Worm (Caenorhabditis elegans) whole organism, L4 larva: ENCODE measurements around the gene srh-52.

ENCODE experiments used
- D1046.2 ChIP-seq: fragments of 200-800 bp; sonication (Bioruptor generic); IDR thresholded peaks from 2 replicates; pipeline ENCODE4 v1.3.6; 2022; ENCODE audit warnings: missing genetic modification characterization, missing compliant biosample characterization
- F37D6.2 ChIP-seq: sonication (generic microtip); optimal IDR thresholded peaks from 2 replicates; lab custom pipeline; 2016; ENCODE audit warnings: mild to moderate bottlenecking, missing genetic modification characterization, missing compliant biosample characterization
- F49E8.2 ChIP-seq: sonication (generic microtip); optimal IDR thresholded peaks from 2 replicates; lab custom pipeline; 2016; ENCODE audit warnings: missing compliant biosample characterization, mild to moderate bottlenecking, missing genetic modification characterization, borderline replicate concordance
- T26A8.4 ChIP-seq: fragments of 200-800 bp; sonication (Bioruptor generic); IDR thresholded peaks from 2 replicates; pipeline ENCODE4 v1.3.6; 2022; ENCODE audit warnings: missing genetic modification characterization, missing compliant biosample characterization
- ZK337.2 ChIP-seq: fragments of 200-800 bp; sonication (Bioruptor generic); IDR thresholded peaks from 2 replicates; pipeline ENCODE4 v1.3.6; 2022; ENCODE audit warnings: missing genetic modification reagents, missing genetic modification characterization, missing compliant biosample characterization
- aly-2 ChIP-seq: sonication (generic microtip); optimal IDR thresholded peaks from 2 replicates; lab custom pipeline; 2018; ENCODE audit warnings: missing biosample characterization, missing genetic modification characterization
- ceh-32 ChIP-seq: sonication (generic microtip); optimal IDR thresholded peaks from 2 replicates; lab custom pipeline; 2016; ENCODE audit warnings: mild to moderate bottlenecking, missing genetic modification characterization, missing compliant biosample characterization; ENCODE audit not compliant: poor library complexity
- ces-1 ChIP-seq: fragments of 150-350 bp; sonication (generic microtip); optimal IDR thresholded peaks from 4 replicates; lab custom pipeline; 2014; ENCODE audit warnings: missing biosample characterization, missing genetic modification reagents, missing genetic modification characterization
- cey-2 ChIP-seq: sonication (generic microtip); optimal IDR thresholded peaks from 3 replicates; lab custom pipeline; 2017; ENCODE audit warnings: missing genetic modification characterization, mild to moderate bottlenecking, missing compliant biosample characterization, antibody characterized with exemption, borderline replicate concordance; ENCODE audit not compliant: insufficient read depth
- daf-12 ChIP-seq: fragments of 150-350 bp; optimal IDR thresholded peaks from 2 replicates; lab custom pipeline; 2014; ENCODE audit warnings: missing biosample characterization, missing genetic modification reagents, missing genetic modification characterization
- dmd-9 ChIP-seq: fragments of 200-800 bp; sonication (Bioruptor generic); IDR thresholded peaks from 2 replicates; pipeline ENCODE4 v1.3.6; 2022; ENCODE audit warnings: missing genetic modification reagents, missing genetic modification characterization, missing compliant biosample characterization
- egl-27 ChIP-seq: sonication (generic microtip); optimal IDR thresholded peaks from 3 replicates; lab custom pipeline; 2017; ENCODE audit warnings: missing biosample characterization, missing genetic modification reagents, missing genetic modification characterization
- jun-1 ChIP-seq: fragments of 150-350 bp; optimal IDR thresholded peaks from 2 replicates; lab custom pipeline; 2014; ENCODE audit warnings: missing biosample characterization, missing genetic modification reagents, missing genetic modification characterization
- lin-13 ChIP-seq: fragments of 150-350 bp; optimal IDR thresholded peaks from 2 replicates; lab custom pipeline; 2014; ENCODE audit warnings: missing biosample characterization, missing genetic modification reagents, missing genetic modification characterization
- lin-15B ChIP-seq: fragments of 150-350 bp; sonication (generic microtip); optimal IDR thresholded peaks from 3 replicates; lab custom pipeline; 2014; ENCODE audit warnings: missing biosample characterization, missing genetic modification characterization
- lin-29 ChIP-seq: fragments of 200-800 bp; sonication (Bioruptor generic); IDR thresholded peaks from 2 replicates; pipeline ENCODE4 v1.3.6; 2022; ENCODE audit warnings: missing genetic modification reagents, missing genetic modification characterization, missing compliant biosample characterization
- madf-9 ChIP-seq: fragments of 200-800 bp; sonication (Bioruptor generic); conservative IDR thresholded peaks from 2 replicates; pipeline ENCODE4 v1.3.6; 2022; ENCODE audit warnings: missing genetic modification reagents, missing genetic modification characterization, missing compliant biosample characterization
- mdl-1 ChIP-seq, 2 experiments: fragments of 150-350 bp in 1 of 2; sonication (generic microtip) in 1 of 2; optimal IDR thresholded peaks; 2 replicates each; lab custom pipeline; 2014 to 2017; ENCODE audit warnings: missing biosample characterization in 2 of 2, missing genetic modification characterization in 2 of 2
- mep-1 ChIP-seq: fragments of 150-350 bp; sonication (generic microtip); optimal IDR thresholded peaks from 3 replicates; lab custom pipeline; 2014; ENCODE audit warnings: missing biosample characterization, missing genetic modification characterization
- nhr-25 ChIP-seq: sonication (generic microtip); optimal IDR thresholded peaks from 2 replicates; lab custom pipeline; 2017; ENCODE audit warnings: missing genetic modification characterization, mild to moderate bottlenecking, missing compliant biosample characterization, antibody characterized with exemption, moderate library complexity, borderline replicate concordance; ENCODE audit not compliant: insufficient read depth
- nhr-41 ChIP-seq: fragments of 200-800 bp; sonication (Bioruptor generic); IDR thresholded peaks from 2 replicates; pipeline ENCODE4 v1.3.6; 2022; ENCODE audit warnings: missing genetic modification reagents, missing genetic modification characterization, missing compliant biosample characterization
- nhr-6 ChIP-seq: fragments of 150-350 bp; optimal IDR thresholded peaks from 2 replicates; lab custom pipeline; 2014; ENCODE audit warnings: missing biosample characterization, missing genetic modification characterization
- pha-4 ChIP-seq, 2 experiments: fragments of 150-350 bp in 1 of 2; fragments of 200-800 bp in 1 of 2; sonication (Bioruptor generic) in 1 of 2; IDR thresholded peaks in 1 of 2; optimal IDR thresholded peaks in 1 of 2; 2 replicates each; pipeline versions ENCODE4 v1.3.6 to Lab custom; 2014 to 2022; ENCODE audit warnings: missing genetic modification characterization in 2 of 2, missing genetic modification reagents in 2 of 2, missing biosample characterization in 1 of 2, missing compliant biosample characterization in 1 of 2
- php-3 ChIP-seq: fragments of 200-800 bp; sonication (Bioruptor generic); IDR thresholded peaks from 2 replicates; pipeline ENCODE4 v1.3.6; 2022; ENCODE audit warnings: missing genetic modification reagents, missing genetic modification characterization, missing compliant biosample characterization
- rbr-2 ChIP-seq: sonication (generic microtip); optimal IDR thresholded peaks from 2 replicates; lab custom pipeline; 2016; ENCODE audit warnings: missing genotype, missing genetic modification characterization, missing compliant biosample characterization
- saeg-2 ChIP-seq: fragments of 200-800 bp; sonication (Bioruptor generic); IDR thresholded peaks from 2 replicates; pipeline ENCODE4 v1.3.6; 2022; ENCODE audit warnings: missing genetic modification reagents, missing genetic modification characterization, missing compliant biosample characterization
- sdz-12 ChIP-seq: fragments of 200-800 bp; sonication (Bioruptor generic); optimal IDR thresholded peaks from 2 replicates; lab custom pipeline; 2018; ENCODE audit warnings: mild to moderate bottlenecking, missing genetic modification characterization, missing compliant biosample characterization
- tag-97 ChIP-seq: fragments of 200-800 bp; sonication (Bioruptor generic); IDR thresholded peaks from 2 replicates; pipeline ENCODE4 v1.3.6; 2022; ENCODE audit warnings: missing genetic modification characterization, missing compliant biosample characterization
- unc-130 ChIP-seq: sonication (generic microtip); optimal IDR thresholded peaks from 2 replicates; lab custom pipeline; 2016; ENCODE audit warnings: missing genetic modification reagents, missing genetic modification characterization, missing compliant biosample characterization
- unc-62 ChIP-seq, 3 experiments: fragments of 150-350 bp in 1 of 3; sonication (generic microtip); optimal IDR thresholded peaks in 2 of 3; peaks in 1 of 3; 1 replicate in 1 of 3; 2 replicates in 2 of 3; lab custom pipeline; 2014 to 2017; ENCODE audit warnings: missing biosample characterization in 3 of 3, missing genetic modification characterization in 3 of 3, missing genetic modification reagents in 3 of 3, missing genotype in 1 of 3
- zag-1 ChIP-seq: fragments of 150-350 bp; optimal IDR thresholded peaks from 2 replicates; lab custom pipeline; 2014; ENCODE audit warnings: missing biosample characterization, missing genetic modification characterization
- zfp-2 ChIP-seq: sonication (generic microtip); optimal IDR thresholded peaks from 2 replicates; lab custom pipeline; 2016; ENCODE audit warnings: mild to moderate bottlenecking, missing genetic modification characterization, missing compliant biosample characterization
- zip-2 ChIP-seq: fragments of 150-350 bp; optimal IDR thresholded peaks from 2 replicates; lab custom pipeline; 2014; ENCODE audit warnings: missing biosample characterization, missing genetic modification characterization
- ztf-11 ChIP-seq: fragments of 150-350 bp; optimal IDR thresholded peaks from 2 replicates; lab custom pipeline; 2014; ENCODE audit warnings: missing biosample characterization, missing genetic modification characterization

srh-52 gene

ce11 chrV:15423601-15424000, 47.5 kb upstream of the srh-52 start, which contains the start of gene fbxa-104:
Gene fbxa-104, minus strand, starts transcription at chrV:15423683.
- TF ChIP-seq unc-130 (no peak), unc-62 (GFP tag; optimal IDR thresholded peaks at IDR 0.05 in 1 of 2; lab: Kevin White, UChicago) (peak in 1 of 2 experiments; percentile 96), unc-62 (tag; optimal IDR thresholded peaks at IDR 0.05; lab: Kevin White, UChicago) (no peak)

ce11 chrV:15417822-15418221, 41.7 kb upstream of the srh-52 start, which contains the start of gene T06E6.10:
Gene T06E6.10, plus strand, starts transcription at chrV:15418122.
- TF ChIP-seq sdz-12 (GFP tag; lab: Kevin White, UChicago): no peak
- TF ChIP-seq ces-1 (GFP tag; lab: Kevin White, UChicago): no peak
- no peak for TF ChIP-seq egl-27 (tag; lab: Kevin White, UChicago)
- no peak for TF ChIP-seq nhr-25 (tag; lab: Kevin White, UChicago)
- no peak for TF ChIP-seq php-3 (GFP tag; lab: Robert Waterston, UW)
- no peak for TF ChIP-seq nhr-6
- TF ChIP-seq pha-4 (GFP tag; IDR thresholded peaks at IDR 0.05; lab: Robert Waterston, UW): no peak
- TF ChIP-seq pha-4 (tag; optimal IDR thresholded peaks at IDR 0.05; lab: Kevin White, UChicago): no peak
- no peak for TF ChIP-seq T26A8.4 (GFP tag; lab: Robert Waterston, UW)
- TF ChIP-seq aly-2 (tag; lab: Kevin White, UChicago): no peak
- TF ChIP-seq madf-9 (GFP tag; lab: Robert Waterston, UW): no peak
- TF ChIP-seq tag-97 (GFP tag; lab: Robert Waterston, UW): no peak
- no peak for TF ChIP-seq cey-2
- TF ChIP-seq ceh-32: no peak
- no peak for TF ChIP-seq lin-13 (GFP tag; lab: Kevin White, UChicago)
- TF ChIP-seq dmd-9 (GFP tag; lab: Robert Waterston, UW): no peak
- no peak for TF ChIP-seq lin-29 (GFP tag; lab: Robert Waterston, UW)
- no peak for TF ChIP-seq nhr-41 (GFP tag; lab: Robert Waterston, UW)
- TF ChIP-seq lin-15B (tag; lab: Kevin White, UChicago): no peak
- TF ChIP-seq, all 104 proteins: peak for 0

- TF ChIP-seq pha-4 (GFP tag; IDR thresholded peaks at IDR 0.05; lab: Robert Waterston, UW) (no peak), pha-4 (tag; optimal IDR thresholded peaks at IDR 0.05; lab: Kevin White, UChicago) (no peak), F37D6.2 (tag; lab: Kevin White, UChicago) (no peak), daf-12 (tag; lab: Kevin White, UChicago) (no peak), zfp-2 (no peak), zip-2 (tag; lab: Kevin White, UChicago) (no peak), ZK337.2 (GFP tag; lab: Robert Waterston, UW) (no peak), mdl-1 (tag; optimal IDR thresholded peaks at IDR 0.05; lab: Kevin White, UChicago) (no peak), jun-1 (tag; lab: Kevin White, UChicago) (no peak), tag-97 (GFP tag; lab: Robert Waterston, UW) (no peak), rbr-2 (tag; lab: Kevin White, UChicago) (no peak), mep-1 (tag; lab: Kevin White, UChicago) (no peak), saeg-2 (no peak), zag-1 (no peak)
Measured at ce11 chrV:15415951-15416350, 39.8 kb upstream of the srh-52 start, which contains the start of gene srh-265. Gene srh-265, plus strand, starts transcription at chrV:15416251.

- no peak for TF ChIP-seq ztf-11
- TF ChIP-seq D1046.2 (GFP tag; lab: Robert Waterston, UW): no peak
- TF ChIP-seq tag-97 (GFP tag; lab: Robert Waterston, UW): no peak
- TF ChIP-seq F49E8.2 (tag; lab: Kevin White, UChicago): no peak
- no peak for TF ChIP-seq madf-9 (GFP tag; lab: Robert Waterston, UW)
- TF ChIP-seq, all 104 proteins: peak for 0
Measured at ce11 chrV:15413847-15414246, 37.7 kb upstream of the srh-52 start, which contains the start of gene srh-264. Gene srh-264, plus strand, starts transcription at chrV:15414147.
